Fruit fly (Drosophila melanogaster) whole organism: ENCODE data around the gene Grip71.

Experiments used
- CG8478 ChIP-seq: fragments of >200 bp; optimal IDR thresholded peaks from 2 replicates; lab custom pipeline; 2018; ENCODE audit warnings: inconsistent platforms
- EcR ChIP-seq, 2 experiments: fragments of >200 bp; optimal IDR thresholded peaks; 2 replicates each; lab custom pipeline; 2017; ENCODE audit warnings: missing biosample characterization in 2 of 2, missing genetic modification characterization in 2 of 2, missing genetic modification reagents in 2 of 2
- psq ChIP-seq: fragments of >200 bp; optimal IDR thresholded peaks from 2 replicates; lab custom pipeline; 2017

- no peak for TF ChIP-seq EcR (GFP tag; optimal IDR thresholded peaks at IDR 0.05; lab: Kevin White, UChicago)
- TF ChIP-seq CG8478 (lab: Kevin White, UChicago) = no peak
- TF ChIP-seq psq (lab: Kevin White, UChicago) = no peak
Observed at dm6 chr2L:18705617-18706046, 3.0 kb upstream of the Grip71 start, which contains the start of gene Jwa.
